Fruit fly (Drosophila melanogaster): Measurements from ENCODE around the gene CG5245.
A peak's percentile ranks its signal among the peaks of the same experiment; 100 is the strongest.

Gene CG5245

DNA sequence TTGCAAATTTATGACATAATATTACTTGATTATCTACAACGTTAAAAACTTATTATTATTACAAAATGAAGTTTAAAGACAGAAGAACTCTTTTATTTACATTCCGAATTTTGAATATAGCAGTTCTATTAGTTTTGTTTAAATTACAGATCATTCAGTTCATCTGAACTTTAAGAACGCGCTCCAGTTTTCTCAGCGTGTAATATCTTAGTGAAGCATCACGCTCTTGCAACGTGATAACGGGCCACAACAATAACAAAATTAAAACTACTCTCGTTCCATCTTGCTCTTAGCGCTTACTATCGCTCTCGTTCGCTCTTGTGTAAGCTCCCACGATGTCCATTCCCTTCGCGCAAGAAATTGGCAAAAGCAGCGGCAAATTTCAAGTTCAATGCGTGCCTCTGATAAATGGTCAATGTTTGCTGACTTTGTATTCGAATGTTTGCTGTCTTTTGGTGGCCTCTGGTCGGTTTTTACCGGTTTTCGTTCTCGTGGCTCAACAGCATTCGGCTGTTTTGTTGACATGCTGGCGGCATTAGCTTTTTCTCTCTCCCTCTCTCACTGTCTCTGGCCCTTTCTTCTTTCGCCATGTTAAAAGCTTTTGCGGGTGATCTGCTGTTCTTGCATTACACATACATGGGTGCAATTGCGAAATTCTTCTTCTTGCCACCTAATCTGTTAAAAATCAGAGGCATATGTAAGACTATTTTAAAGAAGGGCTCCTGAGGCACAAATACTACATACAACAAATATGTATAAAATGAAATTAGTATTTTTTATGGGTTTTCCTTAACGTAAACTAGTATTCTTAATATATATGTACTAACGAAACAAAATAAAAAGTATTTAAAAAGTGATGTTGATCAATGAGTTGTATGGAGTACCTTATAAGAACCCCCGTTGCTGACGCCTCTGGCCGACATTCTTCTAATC is 13.5 kb downstream of the CG5245 start (continued):
- TF ChIP-seq bbx (GFP tag; IDR thresholded peaks at IDR 0.05; ENCODE audit: partially characterized antibody), result no peak
- TF ChIP-seq Spps (tag; optimal IDR thresholded peaks at IDR 0.05), result no peak
- 0 out of 2 replicates have a peak, but pooled peaks have one; percentile 26 for TF ChIP-seq CG14014 (GFP tag; IDR thresholded peaks at IDR 0.05)
- no peak for TF ChIP-seq unc-4 (GFP tag; IDR thresholded peaks at IDR 0.05; ENCODE audit: partially characterized antibody)
- TF ChIP-seq CG10543 (GFP tag; optimal IDR thresholded peaks at IDR 0.05), result no peak
- no peak for TF ChIP-seq ase (GFP tag; IDR thresholded peaks at IDR 0.05)
- no peak for TF ChIP-seq lola (GFP tag; optimal IDR thresholded peaks at IDR 0.05)
- TF ChIP-seq CG10209 (GFP tag; optimal IDR thresholded peaks at IDR 0.05), result peak; percentile 24
- peak; percentile 49 for TF ChIP-seq Hmr (GFP tag; optimal IDR thresholded peaks at IDR 0.05)
- TF ChIP-seq CG17385 (GFP tag; optimal IDR thresholded peaks at IDR 0.05), result peak; percentile 13
- no peak for TF ChIP-seq CG10462 (GFP tag; optimal IDR thresholded peaks at IDR 0.05)
- TF ChIP-seq CG13123 (GFP tag; optimal IDR thresholded peaks at IDR 0.05), result no peak
- TF ChIP-seq CG43689 (GFP tag; IDR thresholded peaks at IDR 0.05), result no peak
- TF ChIP-seq tap (tag; optimal IDR thresholded peaks at IDR 0.05), result peak; percentile 12
- no peak for TF ChIP-seq bigmax (GFP tag; optimal IDR thresholded peaks at IDR 0.05)
- TF ChIP-seq repo (GFP tag; optimal IDR thresholded peaks at IDR 0.05), result no peak
- no peak for TF ChIP-seq CG17912 (GFP tag; optimal IDR thresholded peaks at IDR 0.05)
- TF ChIP-seq CG7745 (tag; optimal IDR thresholded peaks at IDR 0.05), result no peak
- TF ChIP-seq CG18011 (GFP tag; optimal IDR thresholded peaks at IDR 0.05), result no peak
- TF ChIP-seq CG8765 (GFP tag; IDR thresholded peaks at IDR 0.05), result no peak
- peak; percentile 15 for TF ChIP-seq CG16815 (GFP tag; optimal IDR thresholded peaks at IDR 0.05)
- TF ChIP-seq ttk (GFP tag; IDR thresholded peaks at IDR 0.05), result no peak
- peak; percentile 43 for TF ChIP-seq CG12659 (GFP tag; optimal IDR thresholded peaks at IDR 0.05)
- no peak for TF ChIP-seq run (tag; optimal IDR thresholded peaks at IDR 0.05)
- TF ChIP-seq crol (GFP tag; IDR thresholded peaks at IDR 0.05), result no peak
- peak; percentile 36 for TF ChIP-seq CG12769 (tag; optimal IDR thresholded peaks at IDR 0.05)
- no peak for TF ChIP-seq HmgZ (tag; optimal IDR thresholded peaks at IDR 0.05)
- peak in 1 of 2 experiments; percentile 63 for TF ChIP-seq Hr51 (GFP tag; optimal IDR thresholded peaks at IDR 0.05)
- TF ChIP-seq YL-1 (GFP tag; optimal IDR thresholded peaks at IDR 0.05), result no peak
- no peak for TF ChIP-seq chm (GFP tag; IDR thresholded peaks at IDR 0.05)
- TF ChIP-seq CG1024 (GFP tag; IDR thresholded peaks at IDR 0.05), result no peak
- TF ChIP-seq ssp (GFP tag; IDR thresholded peaks at IDR 0.05), result no peak
- TF ChIP-seq Blimp-1 (GFP tag; optimal IDR thresholded peaks at IDR 0.05), result no peak
- TF ChIP-seq sr (GFP tag; IDR thresholded peaks at IDR 0.05), result no peak
- TF ChIP-seq jumu (GFP tag; optimal IDR thresholded peaks at IDR 0.05), result no peak
- no peak for TF ChIP-seq dpn (GFP tag; optimal IDR thresholded peaks at IDR 0.05)
- TF ChIP-seq ewg (GFP tag; optimal IDR thresholded peaks at IDR 0.05), result no peak
- TF ChIP-seq zfh2 (GFP tag; optimal IDR thresholded peaks at IDR 0.05), result peak; percentile 21
- TF ChIP-seq cato (GFP tag; optimal IDR thresholded peaks at IDR 0.05; ENCODE audit: borderline replicate concordance), result no peak
- no peak for TF ChIP-seq ash1 (GFP tag; optimal IDR thresholded peaks at IDR 0.05)
- TF ChIP-seq lilli (GFP tag; optimal IDR thresholded peaks at IDR 0.05), result peak; percentile 56
- no peak for TF ChIP-seq dmrt11E (tag; optimal IDR thresholded peaks at IDR 0.05)
- TF ChIP-seq CG7987 (GFP tag; optimal IDR thresholded peaks at IDR 0.05), result peak; percentile 99
- no peak for TF ChIP-seq tx (GFP tag; optimal IDR thresholded peaks at IDR 0.05)
- peak; percentile 51 for TF ChIP-seq zf30C (GFP tag; optimal IDR thresholded peaks at IDR 0.05)
- no peak for TF ChIP-seq CG6272 (GFP tag; IDR thresholded peaks at IDR 0.05)
- no peak for TF ChIP-seq Nf-YA (GFP tag; IDR thresholded peaks at IDR 0.05)
- no peak for TF ChIP-seq z (GFP tag; IDR thresholded peaks at IDR 0.05)

Measured in whole organism, embryonic.